Worm (Caenorhabditis elegans) whole organism, L1 larva: ENCODE results near the gene asp-13.

Source experiments
- C16A3.4 ChIP-seq: fragments of 150-350 bp; optimal IDR thresholded peaks from 2 replicates; lab custom pipeline; 2014; ENCODE audit warnings: missing biosample characterization, missing genetic modification characterization
- C34B4.2 ChIP-seq: sonication (generic microtip); optimal IDR thresholded peaks from 2 replicates; lab custom pipeline; 2017; ENCODE audit warnings: mild to moderate bottlenecking, missing genetic modification characterization, missing compliant biosample characterization
- aly-2 ChIP-seq: fragments of 150-350 bp; optimal IDR thresholded peaks from 2 replicates; lab custom pipeline; 2014; ENCODE audit warnings: missing biosample characterization, missing genetic modification characterization
- blmp-1 ChIP-seq: fragments of 150-350 bp; optimal IDR thresholded peaks from 2 replicates; lab custom pipeline; 2014; ENCODE audit warnings: missing biosample characterization, missing genetic modification characterization
- ceh-63 ChIP-seq: fragments of 200-800 bp; sonication (Bioruptor generic); optimal IDR thresholded peaks from 2 replicates; lab custom pipeline; 2018; ENCODE audit warnings: mild to moderate bottlenecking, missing genetic modification characterization, missing compliant biosample characterization
- ceh-8 ChIP-seq: fragments of 200-800 bp; sonication (Bioruptor generic); optimal IDR thresholded peaks from 2 replicates; lab custom pipeline; 2018; ENCODE audit warnings: mild to moderate bottlenecking, missing genetic modification characterization, moderate library complexity, missing compliant biosample characterization
- ceh-90 ChIP-seq: sonication (generic microtip); optimal IDR thresholded peaks from 2 replicates; lab custom pipeline; 2016; ENCODE audit warnings: missing genetic modification characterization, missing compliant biosample characterization
- ces-1 ChIP-seq: fragments of 150-350 bp; optimal IDR thresholded peaks from 2 replicates; lab custom pipeline; 2014; ENCODE audit warnings: missing biosample characterization, missing genetic modification reagents, missing genetic modification characterization
- efl-1 ChIP-seq, 4 experiments: fragments of 150-350 bp; optimal IDR thresholded peaks in 3 of 4; peaks in 1 of 4; 1 replicate in 1 of 4; 2 replicates in 3 of 4; lab custom pipeline; 2014; ENCODE audit warnings: missing biosample characterization in 2 of 4, missing genetic modification characterization in 2 of 4, missing genetic modification reagents in 2 of 4
- egl-13 ChIP-seq: sonication (generic microtip); optimal IDR thresholded peaks from 2 replicates; lab custom pipeline; 2016; ENCODE audit warnings: missing genotype, missing genetic modification reagents, missing genetic modification characterization, missing compliant biosample characterization
- fkh-4 ChIP-seq: sonication (generic microtip); optimal IDR thresholded peaks from 2 replicates; lab custom pipeline; 2016; ENCODE audit warnings: missing compliant biosample characterization, missing genetic modification characterization, borderline replicate concordance
- fkh-8 ChIP-seq: sonication (generic microtip); optimal IDR thresholded peaks from 2 replicates; lab custom pipeline; 2016; ENCODE audit warnings: mild to moderate bottlenecking, missing genetic modification characterization, missing compliant biosample characterization
- grh-1 ChIP-seq: fragments of 200-800 bp; sonication (Bioruptor generic); IDR thresholded peaks from 2 replicates; pipeline ENCODE4 v1.3.6; 2022; ENCODE audit warnings: missing genetic modification reagents, missing genetic modification characterization, missing compliant biosample characterization
- irx-1 ChIP-seq: sonication (generic microtip); optimal IDR thresholded peaks from 2 replicates; lab custom pipeline; 2016; ENCODE audit warnings: missing genetic modification characterization, missing compliant biosample characterization
- lin-14 ChIP-seq: fragments of 200-800 bp; sonication (Bioruptor generic); optimal IDR thresholded peaks from 2 replicates; lab custom pipeline; 2018; ENCODE audit warnings: mild to moderate bottlenecking, missing genetic modification characterization, moderate library complexity, missing compliant biosample characterization
- lin-39 ChIP-seq: fragments of 150-350 bp; optimal IDR thresholded peaks from 2 replicates; lab custom pipeline; 2014; ENCODE audit warnings: missing biosample characterization, missing genetic modification reagents, missing genetic modification characterization
- lir-3 ChIP-seq: sonication (generic microtip); optimal IDR thresholded peaks from 2 replicates; lab custom pipeline; 2016; ENCODE audit warnings: mild to moderate bottlenecking, missing genetic modification characterization, moderate library complexity, missing compliant biosample characterization; ENCODE audit not compliant: poor library complexity
- lsy-2 ChIP-seq, 2 experiments: fragments of 150-350 bp; optimal IDR thresholded peaks; 2 replicates each; lab custom pipeline; 2014; ENCODE audit warnings: missing biosample characterization in 2 of 2, missing genetic modification characterization in 2 of 2
- mdl-1 ChIP-seq, 2 experiments: fragments of 150-350 bp; optimal IDR thresholded peaks; 2 replicates each; lab custom pipeline; 2014 to 2017; ENCODE audit warnings: missing biosample characterization in 2 of 2, missing genetic modification characterization in 2 of 2, inconsistent platforms in 1 of 2
- mef-2 ChIP-seq: fragments of 150-350 bp; optimal IDR thresholded peaks from 2 replicates; lab custom pipeline; 2014; ENCODE audit warnings: missing biosample characterization, missing genetic modification characterization
- nhr-19 ChIP-seq: fragments of 200-800 bp; sonication (Bioruptor generic); conservative IDR thresholded peaks from 2 replicates; pipeline ENCODE4 v1.3.6; 2022; ENCODE audit warnings: missing genetic modification characterization, missing compliant biosample characterization
- nhr-20 ChIP-seq: sonication (generic microtip); optimal IDR thresholded peaks from 2 replicates; lab custom pipeline; 2016; ENCODE audit warnings: mild to moderate bottlenecking, missing genetic modification characterization, missing compliant biosample characterization
- nhr-237 ChIP-seq: fragments of 150-350 bp; optimal IDR thresholded peaks from 2 replicates; lab custom pipeline; 2014; ENCODE audit warnings: missing biosample characterization, missing genetic modification characterization
- nhr-47 ChIP-seq: sonication (generic microtip); optimal IDR thresholded peaks from 2 replicates; lab custom pipeline; 2016; ENCODE audit warnings: mild to moderate bottlenecking, missing genetic modification characterization, moderate library complexity, missing compliant biosample characterization
- nhr-71 ChIP-seq: sonication (generic microtip); optimal IDR thresholded peaks from 2 replicates; lab custom pipeline; 2016; ENCODE audit warnings: mild to moderate bottlenecking, missing genetic modification characterization, moderate library complexity, missing compliant biosample characterization
- nhr-84 ChIP-seq: sonication (generic microtip); optimal IDR thresholded peaks from 2 replicates; lab custom pipeline; 2017; ENCODE audit warnings: missing biosample characterization, missing genetic modification characterization
- nhr-90 ChIP-seq: sonication (generic microtip); optimal IDR thresholded peaks from 2 replicates; lab custom pipeline; 2016; ENCODE audit warnings: mild to moderate bottlenecking, missing genetic modification characterization, missing compliant biosample characterization; ENCODE audit not compliant: poor library complexity
- pax-3 ChIP-seq: fragments of 200-800 bp; sonication (Bioruptor generic); optimal IDR thresholded peaks from 2 replicates; lab custom pipeline; 2018; ENCODE audit warnings: mild to moderate bottlenecking, missing genetic modification characterization, moderate library complexity, missing compliant biosample characterization
- rnt-1 ChIP-seq: sonication (generic microtip); optimal IDR thresholded peaks from 2 replicates; lab custom pipeline; 2016; ENCODE audit warnings: mild to moderate bottlenecking, missing genetic modification characterization, moderate library complexity, missing compliant biosample characterization
- snu-23 ChIP-seq: sonication (generic microtip); optimal IDR thresholded peaks from 2 replicates; lab custom pipeline; 2016; ENCODE audit warnings: missing genetic modification characterization, missing compliant biosample characterization
- sox-4 ChIP-seq: sonication (generic microtip); optimal IDR thresholded peaks from 2 replicates; lab custom pipeline; 2016; ENCODE audit warnings: missing genetic modification characterization, missing compliant biosample characterization
- sup-37 ChIP-seq: fragments of 200-800 bp; sonication (Bioruptor generic); optimal IDR thresholded peaks from 2 replicates; lab custom pipeline; 2018; ENCODE audit warnings: mild to moderate bottlenecking, missing genetic modification characterization, missing compliant biosample characterization
- unc-130 ChIP-seq: fragments of 150-350 bp; optimal IDR thresholded peaks from 2 replicates; lab custom pipeline; 2017; ENCODE audit warnings: missing biosample characterization, missing genetic modification characterization, inconsistent platforms
- unc-30 ChIP-seq: sonication (generic microtip); optimal IDR thresholded peaks from 2 replicates; lab custom pipeline; 2017; ENCODE audit warnings: missing biosample characterization, missing genetic modification characterization
- unc-86 ChIP-seq: sonication (generic microtip); optimal IDR thresholded peaks from 2 replicates; lab custom pipeline; 2016; ENCODE audit warnings: missing genetic modification characterization, missing compliant biosample characterization
- unc-98 ChIP-seq: fragments of 200-800 bp; sonication (Bioruptor generic); IDR thresholded peaks from 2 replicates; pipeline ENCODE4 v1.3.6; 2022; ENCODE audit warnings: missing genetic modification characterization, missing compliant biosample characterization
- vab-15 ChIP-seq: sonication (generic microtip); optimal IDR thresholded peaks from 2 replicates; lab custom pipeline; 2017; ENCODE audit warnings: missing genotype, mild to moderate bottlenecking, missing genetic modification characterization, missing compliant biosample characterization
- zag-1 ChIP-seq: fragments of 150-350 bp; optimal IDR thresholded peaks from 2 replicates; lab custom pipeline; 2014; ENCODE audit warnings: missing biosample characterization, missing genetic modification characterization
- zip-4 ChIP-seq: fragments of 200-800 bp; sonication (Bioruptor generic); optimal IDR thresholded peaks from 2 replicates; lab custom pipeline; 2018; ENCODE audit warnings: mild to moderate bottlenecking, missing genetic modification characterization, moderate library complexity, missing compliant biosample characterization
- ztf-4 ChIP-seq: fragments of 150-350 bp; optimal IDR thresholded peaks from 2 replicates; lab custom pipeline; 2014; ENCODE audit warnings: missing biosample characterization, missing genetic modification characterization

Gene asp-13

DNA sequence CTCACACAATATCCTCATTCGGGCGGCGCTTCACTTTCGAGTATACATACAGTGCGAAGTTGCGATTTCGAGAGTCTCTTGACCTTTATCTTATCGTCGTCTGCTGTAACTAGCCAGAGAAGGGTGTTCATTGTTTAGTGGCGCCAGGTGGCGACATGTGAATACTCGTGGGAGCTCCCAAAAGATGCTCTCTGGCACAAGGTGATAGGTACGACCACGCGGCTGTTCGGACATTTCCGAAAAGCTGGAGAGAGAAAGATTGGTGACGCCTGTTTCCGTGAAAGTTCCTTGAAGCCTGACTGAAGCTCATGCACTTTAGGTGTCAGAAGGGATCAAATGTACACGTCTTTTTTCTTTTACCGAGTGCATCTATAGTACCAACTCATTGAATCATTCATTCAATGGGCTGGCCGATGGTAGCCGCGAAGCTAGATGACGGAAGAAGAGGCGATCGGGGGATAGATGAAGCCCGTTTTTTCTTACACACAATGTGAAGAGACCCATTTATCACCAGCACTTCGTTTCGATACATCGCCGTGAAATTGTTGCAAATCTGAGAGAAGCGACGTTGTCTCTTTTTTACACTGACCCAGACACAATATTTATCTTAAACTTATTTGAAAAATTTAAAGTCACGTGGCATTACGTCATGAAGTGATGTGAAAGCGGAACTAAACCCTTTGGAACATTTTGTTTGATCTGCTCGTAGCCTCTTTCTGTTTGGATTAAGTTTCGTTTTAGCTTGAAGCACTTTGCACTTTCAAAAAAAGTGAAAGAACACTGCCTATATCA is 24.4 kb upstream of the asp-13 start:
- TF ChIP-seq unc-130 (tag; lab: Kevin White, UChicago) (no peak), snu-23 (peak; percentile 12), mdl-1 (tag; optimal IDR thresholded peaks at IDR 0.05; lab: Kevin White, UChicago) (no peak), egl-13 (tag; lab: Kevin White, UChicago) (no peak), lir-3 (tag; lab: Kevin White, UChicago) (no peak), grh-1 (no peak), zip-4 (GFP tag; lab: Kevin White, UChicago) (no peak), blmp-1 (tag; lab: Kevin White, UChicago) (no peak), C16A3.4 (no peak), ceh-90 (no peak), efl-1 (optimal IDR thresholded peaks at IDR 0.05; lab: Kevin White, UChicago) (no peak), efl-1 (GFP tag; optimal IDR thresholded peaks at IDR 0.05 in 1 of 2; lab: Kevin White, UChicago) (no peak), unc-30 (tag; lab: Kevin White, UChicago) (no peak), ces-1 (GFP tag; lab: Kevin White, UChicago) (no peak), fkh-8 (tag; lab: Kevin White, UChicago) (no peak), ztf-4 (tag; lab: Kevin White, UChicago) (peak; percentile 23), pax-3 (tag; lab: Kevin White, UChicago) (no peak), mef-2 (no peak), nhr-47 (tag; lab: Kevin White, UChicago) (peak; percentile 21), rnt-1 (peak; percentile 73), lin-14 (peak; percentile 55), nhr-19 (GFP tag; lab: Robert Waterston, UW) (peak; percentile 20), vab-15 (no peak), lin-39 (peak; percentile 33), ceh-63 (GFP tag; lab: Kevin White, UChicago) (no peak), sox-4 (tag; lab: Kevin White, UChicago) (no peak), nhr-71 (tag; lab: Kevin White, UChicago) (peak; percentile 65), zag-1 (tag; lab: Kevin White, UChicago) (no peak), unc-86 (no peak), fkh-4 (tag; lab: Kevin White, UChicago) (no peak), nhr-90 (tag; lab: Kevin White, UChicago) (no peak), nhr-237 (no peak), sup-37 (no peak), irx-1 (no peak), nhr-20 (tag; lab: Kevin White, UChicago) (peak; percentile 38), C34B4.2 (tag; lab: Kevin White, UChicago) (no peak), aly-2 (no peak), nhr-84 (no peak), unc-98 (GFP tag; lab: Robert Waterston, UW) (no peak), lsy-2 (tag; optimal IDR thresholded peaks at IDR 0.05; lab: Kevin White, UChicago) (no peak)

DNA sequence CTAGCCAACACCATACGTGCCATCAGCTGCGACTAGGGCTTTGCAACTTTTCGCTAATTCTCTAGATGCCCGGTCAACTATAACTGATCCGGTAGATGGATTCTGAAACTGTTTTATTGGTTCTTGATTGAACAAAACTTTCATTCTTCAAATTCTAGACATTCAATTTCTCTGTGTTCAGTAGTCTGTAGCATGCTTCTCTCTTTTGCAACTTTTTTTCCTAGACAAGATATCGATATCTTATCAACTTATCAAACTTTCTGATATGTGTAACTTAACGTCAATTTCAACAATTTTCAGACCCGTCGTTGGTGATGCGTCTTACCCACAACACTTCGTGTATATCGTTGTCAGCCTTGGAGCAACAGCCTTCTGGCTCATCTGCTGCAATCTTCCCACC is 22.8 kb upstream of the asp-13 start, which contains the start of gene ZC190.4:
ZC190.4 (plus strand) TSS at position 301 of the 400 bp plus-strand sequence.
- no peak for TF ChIP-seq ceh-8 (GFP tag; lab: Kevin White, UChicago)
- no peak for TF ChIP-seq efl-1 (optimal IDR thresholded peaks at IDR 0.05; lab: Kevin White, UChicago)
- TF ChIP-seq efl-1 (GFP tag; optimal IDR thresholded peaks at IDR 0.05 in 1 of 2; lab: Kevin White, UChicago): peak in 1 of 2 experiments; percentile 58
